Worm (Caenorhabditis elegans) whole organism, L3 larva: ENCODE measurements around the gene srh-154.
"Not testable (repeated sequence)": the region's sequence is repeated elsewhere in the genome, so short reads cannot be mapped to it uniquely, and the experiment has no call there.

ENCODE experiments used
- ama-1 ChIP-seq: fragments of 150-350 bp; optimal IDR thresholded peaks from 2 replicates; lab custom pipeline; 2018
- pha-4 ChIP-seq: fragments of 150-350 bp; optimal IDR thresholded peaks from 2 replicates; lab custom pipeline; 2014; ENCODE audit warnings: missing biosample characterization, missing genetic modification reagents, missing genetic modification characterization
- ztf-4 ChIP-seq: fragments of 150-350 bp; optimal IDR thresholded peaks from 2 replicates; lab custom pipeline; 2014; ENCODE audit warnings: missing biosample characterization, missing genetic modification characterization

DNA sequence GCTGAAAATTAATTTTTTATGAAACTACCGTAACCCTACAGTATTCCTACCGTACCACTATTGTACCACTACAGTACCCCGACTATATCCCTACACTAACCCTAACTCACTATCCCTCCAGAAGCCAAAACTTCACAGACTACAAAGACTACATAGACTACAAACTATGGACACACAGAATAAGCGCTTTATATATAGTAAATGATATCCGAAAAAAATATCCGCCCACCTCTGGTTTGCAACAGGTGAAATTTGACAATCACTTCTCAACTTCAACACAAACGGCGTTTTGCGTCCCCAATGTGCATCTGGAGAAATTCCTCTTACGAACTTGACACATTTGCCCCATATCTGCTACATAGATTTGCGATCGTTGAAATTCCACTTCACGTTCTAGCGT is 29.6 kb upstream of the srh-154 start, which contains the start of gene srh-132:
- TF ChIP-seq ama-1; pha-4 (tag; lab: Kevin White, UChicago); ztf-4 (tag; lab: Kevin White, UChicago): not testable (repeated sequence)
